Worm (Caenorhabditis elegans) whole organism, late embryonic: ENCODE results near the gene C33G8.2.

Experiments
- K02D7.2 ChIP-seq: sonication (generic microtip); optimal IDR thresholded peaks from 2 replicates; lab custom pipeline; 2017; ENCODE audit warnings: mild to moderate bottlenecking, missing genetic modification characterization, missing compliant biosample characterization
- ama-1 ChIP-seq: fragments of 150-350 bp; optimal IDR thresholded peaks from 2 replicates; lab custom pipeline; 2014
- fkh-10 ChIP-seq: fragments of 150-350 bp; optimal IDR thresholded peaks from 2 replicates; lab custom pipeline; 2014; ENCODE audit warnings: missing biosample characterization, missing genetic modification reagents, missing genetic modification characterization
- gmeb-2 ChIP-seq: sonication (generic microtip); optimal IDR thresholded peaks from 2 replicates; lab custom pipeline; 2016; ENCODE audit warnings: missing genetic modification characterization, inconsistent platforms, missing compliant biosample characterization
- hlh-30 ChIP-seq: sonication (generic microtip); optimal IDR thresholded peaks from 2 replicates; lab custom pipeline; 2017; ENCODE audit warnings: antibody characterized with exemption, missing genetic modification characterization, missing compliant biosample characterization; ENCODE audit not compliant: insufficient read depth
- hlh-8 ChIP-seq: sonication (generic microtip); optimal IDR thresholded peaks from 2 replicates; lab custom pipeline; 2016; ENCODE audit warnings: missing genotype, missing genetic modification characterization, missing compliant biosample characterization
- pqm-1 ChIP-seq: sonication (generic microtip); optimal IDR thresholded peaks from 2 replicates; lab custom pipeline; 2016; ENCODE audit warnings: missing genetic modification characterization, missing compliant biosample characterization
- ref-2 ChIP-seq: sonication (generic microtip); optimal IDR thresholded peaks from 2 replicates; lab custom pipeline; 2016; ENCODE audit warnings: missing genetic modification characterization, missing compliant biosample characterization

ce11 chrV:6971567-6971966 lies 38.0 kb upstream of the C33G8.2 start, which contains the start of gene srx-59:
- TF ChIP-seq gmeb-2 (no peak), fkh-10 (GFP tag; lab: Kevin White, UChicago) (no peak), ama-1 (lab: Kevin White, UChicago) (no peak), ref-2 (tag; lab: Kevin White, UChicago) (no peak), hlh-8 (tag; lab: Kevin White, UChicago) (no peak), hlh-30 (tag; lab: Kevin White, UChicago) (no peak), pqm-1 (tag; lab: Kevin White, UChicago) (no peak), K02D7.2 (no peak)
